Fruit fly (Drosophila melanogaster): ENCODE measurements around the gene CG33687.

CG33687 gene

dm6 chr3L:16203236-16203635 is 5.6 kb downstream of the CG33687 start:
- TF ChIP-seq Sp1 (GFP tag; optimal IDR thresholded peaks at IDR 0.05) (peak; percentile 77), Abd-B (GFP tag; optimal IDR thresholded peaks at IDR 0.05) (no peak), Hr78 (GFP tag; optimal IDR thresholded peaks at IDR 0.05) (no peak), Hr83 (GFP tag; optimal IDR thresholded peaks at IDR 0.05; ENCODE audit: poor library complexity, severe bottlenecking) (peak; percentile 48), Jra (GFP tag; optimal IDR thresholded peaks at IDR 0.05) (peak; percentile 59), HLH106 (tag; optimal IDR thresholded peaks at IDR 0.05) (peak; percentile 77), GATAd (GFP tag; optimal IDR thresholded peaks at IDR 0.05) (no peak), psq (GFP tag; optimal IDR thresholded peaks at IDR 0.05) (peak; percentile 72), tai (GFP tag; optimal IDR thresholded peaks at IDR 0.05) (peak; percentile 49), CrebA (GFP tag; optimal IDR thresholded peaks at IDR 0.05; ENCODE audit: borderline replicate concordance) (peak; percentile 59), h (GFP tag; optimal IDR thresholded peaks at IDR 0.05) (peak; percentile 92), CG32264 (GFP tag; optimal IDR thresholded peaks at IDR 0.05) (peak; percentile 46), sv (GFP tag; optimal IDR thresholded peaks at IDR 0.05) (peak; percentile 41), foxo (GFP tag; optimal IDR thresholded peaks at IDR 0.05) (peak; percentile 75 to 89), br (GFP tag; optimal IDR thresholded peaks at IDR 0.05) (peak; percentile 90), CG9705 (GFP tag; optimal IDR thresholded peaks at IDR 0.05) (no peak), N (GFP tag; optimal IDR thresholded peaks at IDR 0.05) (no peak), lola (GFP tag; optimal IDR thresholded peaks at IDR 0.05) (no peak), dl (GFP tag; optimal IDR thresholded peaks at IDR 0.05; ENCODE audit: insufficient read depth in 1 of 2, partially characterized antibody in 2 of 2) (no peak), Hnf4 (GFP tag; optimal IDR thresholded peaks at IDR 0.05) (peak; percentile 77), usp (GFP tag; optimal IDR thresholded peaks at IDR 0.05) (no peak), Rel (GFP tag; optimal IDR thresholded peaks at IDR 0.05) (no peak), Rel (tag; optimal IDR thresholded peaks at IDR 0.05) (no peak), OdsH (GFP tag; optimal IDR thresholded peaks at IDR 0.05) (peak; percentile 83), dsf (GFP tag; optimal IDR thresholded peaks at IDR 0.05; ENCODE audit: borderline replicate concordance) (no peak), Dfd (GFP tag; optimal IDR thresholded peaks at IDR 0.05) (no peak), Vsx2 (GFP tag; optimal IDR thresholded peaks at IDR 0.05; ENCODE audit: partially characterized antibody) (no peak), fru (GFP tag; optimal IDR thresholded peaks at IDR 0.05) (peak; percentile 89), jim (GFP tag; optimal IDR thresholded peaks at IDR 0.05) (no peak), brk (GFP tag; optimal IDR thresholded peaks at IDR 0.05) (peak; percentile 11), sage (GFP tag; optimal IDR thresholded peaks at IDR 0.05) (peak; percentile 33), rgr (GFP tag; optimal IDR thresholded peaks at IDR 0.05) (peak; percentile 88), dmrt93B (GFP tag; optimal IDR thresholded peaks at IDR 0.05) (peak; percentile 71), pan (optimal IDR thresholded peaks at IDR 0.05) (no peak), Dif (GFP tag; optimal IDR thresholded peaks at IDR 0.05; ENCODE audit: partially characterized antibody) (no peak), woc (GFP tag; optimal IDR thresholded peaks at IDR 0.05) (peak; percentile 72), ey (GFP tag; optimal IDR thresholded peaks at IDR 0.05) (peak; percentile 90), Mio (GFP tag; optimal IDR thresholded peaks at IDR 0.05) (peak; percentile 59), Myc (optimal IDR thresholded peaks at IDR 0.05) (no peak)

DNA sequence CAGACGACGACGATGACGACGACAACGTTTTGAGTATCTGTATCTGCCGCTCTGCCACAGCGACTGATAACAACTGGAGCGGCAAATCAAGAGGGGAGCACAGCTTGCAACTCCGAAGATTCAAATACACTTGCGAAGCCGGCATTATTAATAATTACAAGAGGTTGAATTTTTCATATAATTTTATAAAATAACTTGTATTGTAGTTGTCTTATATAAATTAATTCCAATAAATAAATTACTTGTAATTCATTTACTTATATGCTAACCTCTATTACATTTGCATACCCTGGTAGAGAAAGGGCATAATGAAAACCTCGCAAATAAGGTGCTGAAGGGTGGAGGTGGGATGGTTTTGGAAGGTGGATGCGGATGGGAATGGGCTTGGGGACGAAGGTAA is 6.5 kb downstream of the CG33687 start:
- no peak for TF ChIP-seq Abd-B (GFP tag; optimal IDR thresholded peaks at IDR 0.05)
- peak; percentile 58 for TF ChIP-seq rgr (GFP tag; optimal IDR thresholded peaks at IDR 0.05)
- TF ChIP-seq Hnf4 (GFP tag; optimal IDR thresholded peaks at IDR 0.05), result no peak
- no peak for TF ChIP-seq CG9705 (GFP tag; optimal IDR thresholded peaks at IDR 0.05)
- TF ChIP-seq Myc (optimal IDR thresholded peaks at IDR 0.05), result no peak
- peak; percentile 38 for TF ChIP-seq ey (GFP tag; optimal IDR thresholded peaks at IDR 0.05)
- TF ChIP-seq Rel (GFP tag; optimal IDR thresholded peaks at IDR 0.05), result no peak
- no peak for TF ChIP-seq Rel (tag; optimal IDR thresholded peaks at IDR 0.05)
- TF ChIP-seq psq (GFP tag; optimal IDR thresholded peaks at IDR 0.05), result peak; percentile 64
- no peak for TF ChIP-seq usp (GFP tag; optimal IDR thresholded peaks at IDR 0.05)
- no peak for TF ChIP-seq Dif (GFP tag; optimal IDR thresholded peaks at IDR 0.05; ENCODE audit: partially characterized antibody)
- no peak for TF ChIP-seq CG32264 (GFP tag; optimal IDR thresholded peaks at IDR 0.05)
- no peak for TF ChIP-seq dsf (GFP tag; optimal IDR thresholded peaks at IDR 0.05; ENCODE audit: borderline replicate concordance)
- no peak for TF ChIP-seq dl (GFP tag; optimal IDR thresholded peaks at IDR 0.05; ENCODE audit: insufficient read depth in 1 of 2, partially characterized antibody in 2 of 2)
- TF ChIP-seq CrebA (GFP tag; optimal IDR thresholded peaks at IDR 0.05; ENCODE audit: borderline replicate concordance), result no peak
- no peak for TF ChIP-seq lola (GFP tag; optimal IDR thresholded peaks at IDR 0.05)
- peak; percentile 73 for TF ChIP-seq HLH106 (tag; optimal IDR thresholded peaks at IDR 0.05)
- TF ChIP-seq brk (GFP tag; optimal IDR thresholded peaks at IDR 0.05), result peak; percentile 53
- peak; percentile 11 for TF ChIP-seq dmrt93B (GFP tag; optimal IDR thresholded peaks at IDR 0.05)
- no peak for TF ChIP-seq Hr83 (GFP tag; optimal IDR thresholded peaks at IDR 0.05; ENCODE audit: poor library complexity, severe bottlenecking)
- peak; percentile 18 for TF ChIP-seq sage (GFP tag; optimal IDR thresholded peaks at IDR 0.05)
- TF ChIP-seq sv (GFP tag; optimal IDR thresholded peaks at IDR 0.05), result no peak
- no peak for TF ChIP-seq Jra (GFP tag; optimal IDR thresholded peaks at IDR 0.05)
- TF ChIP-seq tai (GFP tag; optimal IDR thresholded peaks at IDR 0.05), result no peak
- TF ChIP-seq foxo (GFP tag; optimal IDR thresholded peaks at IDR 0.05), result peak in 1 of 2 experiments; percentile 63
- TF ChIP-seq OdsH (GFP tag; optimal IDR thresholded peaks at IDR 0.05), result peak; percentile 67
- peak; percentile 17 for TF ChIP-seq woc (GFP tag; optimal IDR thresholded peaks at IDR 0.05)
- no peak for TF ChIP-seq Mio (GFP tag; optimal IDR thresholded peaks at IDR 0.05)
- TF ChIP-seq jim (GFP tag; optimal IDR thresholded peaks at IDR 0.05), result no peak
- TF ChIP-seq Hr78 (GFP tag; optimal IDR thresholded peaks at IDR 0.05), result no peak
- no peak for TF ChIP-seq N (GFP tag; optimal IDR thresholded peaks at IDR 0.05)
- TF ChIP-seq fru (GFP tag; optimal IDR thresholded peaks at IDR 0.05), result peak; percentile 59
- peak; percentile 58 for TF ChIP-seq h (GFP tag; optimal IDR thresholded peaks at IDR 0.05)
- peak; percentile 71 for TF ChIP-seq Sp1 (GFP tag; optimal IDR thresholded peaks at IDR 0.05)
